Worm (Caenorhabditis elegans): ENCODE results near the gene F58D2.4.
A peak's percentile ranks its signal among the peaks of the same experiment; 100 is the strongest.

F58D2.4 gene

DNA sequence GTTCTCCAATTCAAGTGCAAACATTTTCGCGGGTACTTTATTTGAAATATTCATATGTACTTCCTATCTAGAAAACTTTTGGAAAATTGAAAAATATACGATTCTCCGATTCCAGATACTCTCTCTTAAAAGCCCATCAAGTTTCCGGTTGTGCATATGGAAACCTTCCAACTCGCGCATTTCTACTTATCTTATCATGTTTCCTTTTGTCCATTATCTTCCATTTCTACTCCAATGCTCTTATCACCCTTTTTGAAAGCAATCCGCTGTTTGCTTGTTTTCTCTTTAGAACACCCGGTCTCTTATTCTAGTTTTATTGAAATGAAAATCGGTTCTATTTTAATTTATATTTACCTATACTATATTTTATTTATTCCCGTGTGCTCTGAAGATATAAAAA lies 32.8 kb upstream of the F58D2.4 start, which contains the start of gene C48D1.5:
TSS of gene C48D1.5 (plus strand) at position 301 of the 400 bp plus-strand sequence.
- no peak for TF ChIP-seq nhr-10 (tag; optimal IDR thresholded peaks at IDR 0.05)

DNA sequence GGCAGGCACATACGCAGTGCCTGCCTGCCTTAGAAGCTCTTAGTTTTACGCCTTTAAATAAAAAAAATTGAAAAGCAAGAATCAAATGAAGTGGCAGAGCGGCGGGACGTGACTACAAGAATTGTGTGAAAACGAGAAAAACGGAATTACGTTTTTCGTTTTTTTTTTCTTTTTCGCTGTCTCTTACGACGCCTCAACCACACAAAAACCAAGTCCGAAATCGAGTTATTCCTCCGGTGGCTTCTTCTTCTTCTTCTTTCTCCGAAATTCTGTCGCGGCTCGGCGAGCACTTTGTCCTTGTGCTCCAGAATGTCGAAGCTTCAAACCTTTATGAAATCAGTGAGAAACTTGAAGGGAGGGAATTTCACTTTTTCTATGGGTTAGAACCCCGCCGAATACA lies 31.7 kb upstream of the F58D2.4 start:
- TF ChIP-seq zag-1 (tag; optimal IDR thresholded peaks at IDR 0.05) (no peak), ces-1 (GFP tag; optimal IDR thresholded peaks at IDR 0.05) (peak; percentile 34), fkh-10 (GFP tag; optimal IDR thresholded peaks at IDR 0.05) (peak; percentile 65), T20F7.1 (GFP tag; optimal IDR thresholded peaks at IDR 0.05) (no peak)

DNA sequence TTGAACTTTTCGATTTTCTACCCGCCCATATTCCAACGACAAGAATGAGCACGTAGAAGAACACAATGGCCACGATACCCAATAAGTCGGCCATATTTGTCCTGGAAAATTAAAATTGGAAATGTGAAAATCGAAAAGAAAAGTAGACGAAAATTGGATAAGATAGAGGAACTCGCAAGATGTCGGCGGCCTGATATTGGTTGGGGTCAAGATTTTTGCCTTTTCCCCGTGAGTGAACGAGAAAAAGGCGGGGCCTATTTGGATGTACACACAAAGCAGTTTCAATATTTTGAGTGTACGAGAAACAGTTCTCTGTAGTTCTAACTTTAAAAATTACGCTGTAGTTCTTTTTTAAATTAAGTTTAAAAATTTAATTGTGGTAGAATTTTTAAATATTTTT lies 25.6 kb upstream of the F58D2.4 start, which contains the start of gene cho-1:
TSS of gene cho-1 (minus strand) at position 101 of the 400 bp plus-strand sequence.
- TF ChIP-seq egl-27 (tag; optimal IDR thresholded peaks at IDR 0.05), result no peak
- no peak for TF ChIP-seq nhr-41 (GFP tag; IDR thresholded peaks at IDR 0.05)
- no peak for TF ChIP-seq attf-4 (tag; optimal IDR thresholded peaks at IDR 0.05)
- no peak for TF ChIP-seq madf-9 (GFP tag; conservative IDR thresholded peaks at IDR 0.05)
- TF ChIP-seq cey-2 (tag; optimal IDR thresholded peaks at IDR 0.05; ENCODE audit: borderline replicate concordance, insufficient read depth), result no peak
- no peak for TF ChIP-seq nhr-77 (tag; optimal IDR thresholded peaks at IDR 0.05)
- no peak for TF ChIP-seq nhr-6 (tag; optimal IDR thresholded peaks at IDR 0.05)
- TF ChIP-seq jun-1 (tag; optimal IDR thresholded peaks at IDR 0.05), result no peak

DNA sequence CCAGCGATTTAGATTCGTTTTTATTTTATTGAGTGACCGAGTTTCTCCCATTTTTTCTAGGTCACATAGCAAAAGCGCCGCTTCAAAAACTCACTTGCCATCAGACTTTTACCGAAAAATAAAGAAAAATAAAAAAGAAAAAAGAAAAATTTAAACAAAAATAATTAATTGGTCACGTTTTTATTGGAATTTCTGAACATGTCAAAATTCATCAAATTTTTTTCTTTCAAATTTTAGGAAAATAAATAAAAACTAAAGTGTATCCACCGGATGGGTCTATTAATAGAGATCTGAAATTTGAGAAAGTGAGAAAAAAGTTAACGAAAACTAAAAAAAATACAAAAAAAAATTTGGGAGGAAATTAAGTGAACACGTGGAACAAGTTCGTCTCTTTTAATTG lies 20.7 kb upstream of the F58D2.4 start, which contains the start of gene C48D1.9:
TSS of gene C48D1.9 (minus strand) at position 101 of the 400 bp plus-strand sequence.
- no peak for TF ChIP-seq Y75B8A.6 (GFP tag; IDR thresholded peaks at IDR 0.05)
- TF ChIP-seq nhr-25 (tag; optimal IDR thresholded peaks at IDR 0.05; ENCODE audit: borderline replicate concordance, insufficient read depth), result no peak
- no peak for TF ChIP-seq saeg-2 (GFP tag; IDR thresholded peaks at IDR 0.05)
- TF ChIP-seq tag-97 (GFP tag; IDR thresholded peaks at IDR 0.05), result no peak
- TF ChIP-seq F10B5.3 (tag; optimal IDR thresholded peaks at IDR 0.05), result no peak
- TF ChIP-seq lin-1 (GFP tag; IDR thresholded peaks at IDR 0.05), result no peak
- no peak for TF ChIP-seq zfp-2 (tag; optimal IDR thresholded peaks at IDR 0.05)
- TF ChIP-seq nhr-10 (tag; optimal IDR thresholded peaks at IDR 0.05), result no peak
- TF ChIP-seq nhr-6 (tag; optimal IDR thresholded peaks at IDR 0.05), result no peak
- no peak for TF ChIP-seq daf-12 (tag; optimal IDR thresholded peaks at IDR 0.05)
- no peak for TF ChIP-seq gei-8 (GFP tag; optimal IDR thresholded peaks at IDR 0.05)
- TF ChIP-seq ceh-44 (GFP tag; IDR thresholded peaks at IDR 0.05), result no peak
- TF ChIP-seq ztf-11 (tag; optimal IDR thresholded peaks at IDR 0.05), result no peak
- TF ChIP-seq nhr-76 (tag; optimal IDR thresholded peaks at IDR 0.05), result no peak
- no peak for TF ChIP-seq dmd-9 (GFP tag; IDR thresholded peaks at IDR 0.05)
- TF ChIP-seq F37D6.2 (tag; optimal IDR thresholded peaks at IDR 0.05), result no peak
- TF ChIP-seq mep-1 (tag; optimal IDR thresholded peaks at IDR 0.05), result no peak
- TF ChIP-seq lin-29 (GFP tag; IDR thresholded peaks at IDR 0.05), result no peak
- TF ChIP-seq nhr-237 (tag; optimal IDR thresholded peaks at IDR 0.05), result no peak

DNA sequence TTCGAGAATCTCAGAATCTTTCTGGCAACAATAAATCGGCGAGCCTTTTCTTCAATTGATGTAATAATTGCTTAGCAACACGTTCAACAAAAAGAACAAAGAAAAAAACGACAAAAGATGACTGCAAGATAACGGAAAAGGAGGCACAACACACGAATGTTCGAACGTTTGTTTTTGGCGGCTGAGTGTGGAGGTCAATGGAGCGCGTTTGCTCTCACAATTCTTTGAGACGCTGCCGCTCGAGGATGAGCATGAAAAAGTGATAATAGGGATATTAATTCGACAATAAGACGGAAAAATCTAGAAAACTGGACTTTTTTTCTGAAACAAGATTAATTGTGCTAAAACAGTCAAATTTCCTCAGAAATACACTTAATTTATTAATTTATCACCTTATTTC lies 17.0 kb upstream of the F58D2.4 start:
- TF ChIP-seq nhr-28 (tag; optimal IDR thresholded peaks at IDR 0.05) (peak; percentile 7), jun-1 (tag; optimal IDR thresholded peaks at IDR 0.05) (no peak), Y5F2A.4 (GFP tag; optimal IDR thresholded peaks at IDR 0.05) (no peak), mes-2 (tag; optimal IDR thresholded peaks at IDR 0.05; ENCODE audit: poor library complexity, severe bottlenecking) (peak; percentile 57), ama-1 (optimal IDR thresholded peaks at IDR 0.05) (no peak), daf-19 (GFP tag; conservative IDR thresholded peaks at IDR 0.05) (no peak), fkh-10 (GFP tag; optimal IDR thresholded peaks at IDR 0.05) (no peak), nhr-237 (tag; optimal IDR thresholded peaks at IDR 0.05) (no peak), unc-39 (tag; optimal IDR thresholded peaks at IDR 0.05) (no peak), daf-8 (GFP tag; IDR thresholded peaks at IDR 0.05) (no peak), nhr-76 (tag; optimal IDR thresholded peaks at IDR 0.05) (no peak), tra-1 (GFP tag; IDR thresholded peaks at IDR 0.05) (no peak), ces-1 (GFP tag; optimal IDR thresholded peaks at IDR 0.05) (no peak), sdz-12 (GFP tag; optimal IDR thresholded peaks at IDR 0.05) (no peak), cey-2 (tag; optimal IDR thresholded peaks at IDR 0.05; ENCODE audit: borderline replicate concordance, insufficient read depth) (no peak), ceh-28 (tag; optimal IDR thresholded peaks at IDR 0.05) (no peak), F37D6.2 (tag; optimal IDR thresholded peaks at IDR 0.05) (no peak), madf-5 (GFP tag; IDR thresholded peaks at IDR 0.05) (no peak), tag-97 (GFP tag; IDR thresholded peaks at IDR 0.05) (no peak), pqm-1 (tag; optimal IDR thresholded peaks at IDR 0.05) (no peak), lir-3 (tag; optimal IDR thresholded peaks at IDR 0.05) (no peak), mdl-1 (tag; optimal IDR thresholded peaks at IDR 0.05) (no peak), skn-1 (tag; optimal IDR thresholded peaks at IDR 0.05) (no peak)
